Worm (Caenorhabditis elegans) whole organism, L4 larva: Measurements from ENCODE around the gene F46H5.2.
A peak's percentile ranks its signal among the peaks of the same experiment; 100 is the strongest.

ENCODE experiments used
- F44E2.7 ChIP-seq: fragments of 200-800 bp; sonication (Bioruptor generic); IDR thresholded peaks from 2 replicates; pipeline ENCODE4 v2.1.2; 2022; ENCODE audit warnings: missing genetic modification characterization, missing compliant biosample characterization
- ama-1 ChIP-seq: fragments of 150-350 bp; optimal IDR thresholded peaks from 2 replicates; lab custom pipeline; 2014; ENCODE audit warnings: inconsistent platforms, mixed read lengths
- ceh-28 ChIP-seq: fragments of 150-350 bp; optimal IDR thresholded peaks from 2 replicates; lab custom pipeline; 2014; ENCODE audit warnings: missing biosample characterization, missing genetic modification reagents, missing genetic modification characterization
- set-16 ChIP-seq: fragments of 200-800 bp; sonication (Bioruptor generic); IDR thresholded peaks from 2 replicates; pipeline ENCODE4 v1.3.6; 2022; ENCODE audit warnings: missing genetic modification reagents, missing genetic modification characterization, missing compliant biosample characterization
- snpc-4 ChIP-seq: fragments of 150-350 bp; optimal IDR thresholded peaks from 2 replicates; lab custom pipeline; 2014; ENCODE audit warnings: missing biosample characterization, missing genetic modification characterization

DNA sequence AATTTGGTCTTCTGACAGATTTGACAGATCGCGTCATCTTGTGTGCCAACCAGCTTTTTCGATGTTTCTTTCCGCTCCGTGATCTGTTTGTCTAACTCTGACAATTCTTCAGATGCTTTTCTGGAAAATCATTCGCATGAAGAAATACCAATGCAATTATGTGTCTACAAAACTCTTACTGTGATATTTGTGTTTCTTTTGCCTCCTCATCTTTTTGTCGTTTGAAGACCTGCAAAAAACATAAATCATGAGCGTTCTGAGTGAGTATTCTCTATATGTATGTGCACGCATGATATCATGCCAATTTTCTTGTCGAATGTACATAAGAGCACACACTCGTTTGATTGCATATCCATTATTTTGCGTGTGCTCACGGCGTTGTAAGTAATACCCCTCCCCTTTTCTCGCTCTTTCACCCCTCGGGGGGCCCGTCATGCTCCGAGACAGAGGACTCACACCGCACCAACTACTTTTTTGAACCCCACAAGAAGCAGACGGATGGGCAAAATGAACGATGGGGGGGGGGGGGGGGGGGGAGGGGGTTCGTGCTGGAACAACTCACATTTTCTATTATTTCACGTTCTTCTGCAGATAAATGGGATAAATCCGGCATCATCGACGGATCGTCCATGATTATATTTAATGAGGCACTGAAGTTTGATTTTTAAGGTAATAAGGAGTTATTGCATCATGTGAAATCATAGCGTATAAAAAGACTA lies 14.4 kb downstream of the F46H5.2 start, which contains the start of gene unc-10:
- no peak for TF ChIP-seq ama-1 (lab: Kevin White, UChicago)
- TF ChIP-seq snpc-4 (tag; lab: Kevin White, UChicago): no peak
- no peak for TF ChIP-seq F44E2.7
- peak; percentile 76 for TF ChIP-seq set-16
- no peak for TF ChIP-seq ceh-28 (tag; lab: Kevin White, UChicago)
